Worm (Caenorhabditis elegans): ENCODE data around the gene mam-4.

- TF ChIP-seq ceh-31 (tag; optimal IDR thresholded peaks at IDR 0.05) (no peak), ceh-45 (GFP tag; IDR thresholded peaks at IDR 0.05) (no peak), pqm-1 (tag; optimal IDR thresholded peaks at IDR 0.05) (no peak), pha-4 (tag; optimal IDR thresholded peaks at IDR 0.05) (no peak)
Observed at ce11 chrV:11225981-11226380, 22.0 kb upstream of the mam-4 start, which contains the start of gene bgal-1.

Measured in whole organism, late embryonic.